Worm (Caenorhabditis elegans) whole organism, L1 larva: ENCODE data around the gene M02D8.7.
"Not testable (repeated sequence)": the region's sequence is repeated elsewhere in the genome, so short reads cannot be mapped to it uniquely, and the experiment has no call there.

ENCODE experiments used
- C34B4.2 ChIP-seq: sonication (generic microtip); optimal IDR thresholded peaks from 2 replicates; lab custom pipeline; 2017; ENCODE audit warnings: mild to moderate bottlenecking, missing genetic modification characterization, missing compliant biosample characterization
- ama-1 ChIP-seq: fragments of 150-350 bp; optimal IDR thresholded peaks from 2 replicates; lab custom pipeline; 2014
- ceh-8 ChIP-seq: fragments of 200-800 bp; sonication (Bioruptor generic); optimal IDR thresholded peaks from 2 replicates; lab custom pipeline; 2018; ENCODE audit warnings: mild to moderate bottlenecking, missing genetic modification characterization, moderate library complexity, missing compliant biosample characterization
- dsc-1 ChIP-seq: sonication (generic microtip); optimal IDR thresholded peaks from 2 replicates; lab custom pipeline; 2016; ENCODE audit warnings: mild to moderate bottlenecking, missing genetic modification characterization, missing compliant biosample characterization
- efl-1 ChIP-seq, 4 experiments: fragments of 150-350 bp; optimal IDR thresholded peaks in 3 of 4; peaks in 1 of 4; 1 replicate in 1 of 4; 2 replicates in 3 of 4; lab custom pipeline; 2014; ENCODE audit warnings: missing biosample characterization in 2 of 4, missing genetic modification characterization in 2 of 4, missing genetic modification reagents in 2 of 4
- efl-3 ChIP-seq: fragments of 200-800 bp; sonication (Bioruptor generic); optimal IDR thresholded peaks from 2 replicates; lab custom pipeline; 2018; ENCODE audit warnings: mild to moderate bottlenecking, missing genetic modification characterization, missing compliant biosample characterization
- fkh-10 ChIP-seq: sonication (generic microtip); optimal IDR thresholded peaks from 2 replicates; lab custom pipeline; 2017; ENCODE audit warnings: missing biosample characterization, missing genetic modification reagents, missing genetic modification characterization
- fkh-4 ChIP-seq: sonication (generic microtip); optimal IDR thresholded peaks from 2 replicates; lab custom pipeline; 2016; ENCODE audit warnings: missing compliant biosample characterization, missing genetic modification characterization, borderline replicate concordance
- jun-1 ChIP-seq: fragments of 150-350 bp; optimal IDR thresholded peaks from 2 replicates; lab custom pipeline; 2014; ENCODE audit warnings: missing biosample characterization, missing genetic modification reagents, missing genetic modification characterization
- lin-14 ChIP-seq: fragments of 200-800 bp; sonication (Bioruptor generic); optimal IDR thresholded peaks from 2 replicates; lab custom pipeline; 2018; ENCODE audit warnings: mild to moderate bottlenecking, missing genetic modification characterization, moderate library complexity, missing compliant biosample characterization
- lin-35 ChIP-seq, 2 experiments: fragments of 150-350 bp; optimal IDR thresholded peaks; 2 replicates each; lab custom pipeline; 2014; ENCODE audit warnings: missing biosample characterization in 2 of 2, missing genetic modification characterization in 2 of 2, missing genetic modification reagents in 2 of 2
- lsy-2 ChIP-seq, 2 experiments: fragments of 150-350 bp; optimal IDR thresholded peaks; 2 replicates each; lab custom pipeline; 2014; ENCODE audit warnings: missing biosample characterization in 2 of 2, missing genetic modification characterization in 2 of 2
- mdl-1 ChIP-seq, 2 experiments: fragments of 150-350 bp; optimal IDR thresholded peaks; 2 replicates each; lab custom pipeline; 2014 to 2017; ENCODE audit warnings: missing biosample characterization in 2 of 2, missing genetic modification characterization in 2 of 2, inconsistent platforms in 1 of 2
- mef-2 ChIP-seq: fragments of 150-350 bp; optimal IDR thresholded peaks from 2 replicates; lab custom pipeline; 2014; ENCODE audit warnings: missing biosample characterization, missing genetic modification characterization
- nhr-11 ChIP-seq: fragments of 150-350 bp; optimal IDR thresholded peaks from 2 replicates; lab custom pipeline; 2014; ENCODE audit warnings: missing biosample characterization, missing genetic modification characterization
- nhr-19 ChIP-seq: fragments of 200-800 bp; sonication (Bioruptor generic); conservative IDR thresholded peaks from 2 replicates; pipeline ENCODE4 v1.3.6; 2022; ENCODE audit warnings: missing genetic modification characterization, missing compliant biosample characterization
- nhr-20 ChIP-seq: sonication (generic microtip); optimal IDR thresholded peaks from 2 replicates; lab custom pipeline; 2016; ENCODE audit warnings: mild to moderate bottlenecking, missing genetic modification characterization, missing compliant biosample characterization
- nhr-28 ChIP-seq: fragments of 150-350 bp; optimal IDR thresholded peaks from 2 replicates; lab custom pipeline; 2014; ENCODE audit warnings: missing biosample characterization, missing genetic modification characterization
- nhr-71 ChIP-seq: sonication (generic microtip); optimal IDR thresholded peaks from 2 replicates; lab custom pipeline; 2016; ENCODE audit warnings: mild to moderate bottlenecking, missing genetic modification characterization, moderate library complexity, missing compliant biosample characterization
- nhr-77 ChIP-seq: fragments of 150-350 bp; optimal IDR thresholded peaks from 2 replicates; lab custom pipeline; 2014; ENCODE audit warnings: missing biosample characterization, missing genetic modification characterization
- nhr-90 ChIP-seq: sonication (generic microtip); optimal IDR thresholded peaks from 2 replicates; lab custom pipeline; 2016; ENCODE audit warnings: mild to moderate bottlenecking, missing genetic modification characterization, missing compliant biosample characterization; ENCODE audit not compliant: poor library complexity
- pag-3 ChIP-seq: sonication (generic microtip); optimal IDR thresholded peaks from 2 replicates; lab custom pipeline; 2017; ENCODE audit warnings: missing genetic modification characterization, mild to moderate bottlenecking, missing compliant biosample characterization, antibody characterized with exemption, borderline replicate concordance; ENCODE audit not compliant: insufficient read depth
- rnt-1 ChIP-seq: sonication (generic microtip); optimal IDR thresholded peaks from 2 replicates; lab custom pipeline; 2016; ENCODE audit warnings: mild to moderate bottlenecking, missing genetic modification characterization, moderate library complexity, missing compliant biosample characterization
- skn-1 ChIP-seq: fragments of 150-350 bp; optimal IDR thresholded peaks from 2 replicates; lab custom pipeline; 2014; ENCODE audit warnings: missing biosample characterization, missing genetic modification characterization
- snu-23 ChIP-seq: sonication (generic microtip); optimal IDR thresholded peaks from 2 replicates; lab custom pipeline; 2016; ENCODE audit warnings: missing genetic modification characterization, missing compliant biosample characterization
- sptf-1 ChIP-seq: fragments of 150-350 bp; optimal IDR thresholded peaks from 2 replicates; lab custom pipeline; 2014; ENCODE audit warnings: missing biosample characterization, missing genetic modification characterization
- swsn-7 ChIP-seq: sonication (generic microtip); optimal IDR thresholded peaks from 2 replicates; lab custom pipeline; 2016; ENCODE audit warnings: missing genetic modification characterization, missing compliant biosample characterization
- tbx-2 ChIP-seq: sonication (generic microtip); optimal IDR thresholded peaks from 2 replicates; lab custom pipeline; 2016; ENCODE audit warnings: missing genetic modification characterization, missing compliant biosample characterization
- unc-130 ChIP-seq: fragments of 150-350 bp; optimal IDR thresholded peaks from 2 replicates; lab custom pipeline; 2017; ENCODE audit warnings: missing biosample characterization, missing genetic modification characterization, inconsistent platforms
- ztf-11 ChIP-seq, 2 experiments: sonication (generic microtip); optimal IDR thresholded peaks; 2 replicates each; lab custom pipeline; 2016 to 2017; ENCODE audit warnings: missing genetic modification characterization in 2 of 2, missing biosample characterization in 1 of 2, missing compliant biosample characterization in 1 of 2
- ztf-4 ChIP-seq: fragments of 150-350 bp; optimal IDR thresholded peaks from 2 replicates; lab custom pipeline; 2014; ENCODE audit warnings: missing biosample characterization, missing genetic modification characterization

Gene M02D8.7

DNA sequence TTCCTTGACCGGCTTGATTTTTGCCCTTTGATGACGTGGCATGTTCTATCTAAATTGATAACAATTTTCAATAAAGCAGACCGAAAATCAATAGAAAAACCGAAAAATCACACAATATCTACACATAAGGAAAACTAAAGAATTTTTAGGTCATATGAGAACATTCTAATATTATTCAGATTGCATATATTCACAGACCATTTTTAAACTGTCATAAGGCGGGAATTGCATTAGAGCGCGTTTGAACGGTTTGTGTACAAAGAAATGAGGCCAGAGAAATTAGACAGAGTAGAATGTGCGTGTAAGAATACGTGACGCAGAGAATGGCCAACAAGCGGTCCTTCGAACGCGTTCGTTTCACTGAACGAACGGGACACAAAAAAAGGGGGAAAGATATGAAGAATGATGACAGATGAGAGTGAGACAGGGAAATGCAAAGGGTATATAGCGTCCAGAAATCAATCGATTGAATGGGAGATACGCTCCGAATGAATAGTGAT, 5.8 kb downstream of the M02D8.7 start, which contains the start of gene M02D8.3 (continued):
- no peak for TF ChIP-seq jun-1 (tag; lab: Kevin White, UChicago)
- peak; percentile 44 to 63 for TF ChIP-seq efl-1 (optimal IDR thresholded peaks at IDR 0.05; lab: Kevin White, UChicago)
- peak; percentile 67 to 84 for TF ChIP-seq efl-1 (GFP tag; optimal IDR thresholded peaks at IDR 0.05 in 1 of 2; lab: Kevin White, UChicago)

ce11 chrX:8731822-8732221, 11.0 kb downstream of the M02D8.7 start, which contains the start of gene M02D8.6:
Gene M02D8.6 (minus strand): TSS chrX:8731922.
- not testable (repeated sequence) for TF ChIP-seq fkh-10; pag-3 (tag; lab: Kevin White, UChicago); nhr-19

- TF ChIP-seq snu-23 (peak; percentile 2), rnt-1 (tag; lab: Kevin White, UChicago) (peak; percentile 50), lin-14 (GFP tag; lab: Kevin White, UChicago) (peak; percentile 28), sptf-1 (tag; lab: Kevin White, UChicago) (no peak), nhr-19 (0 out of 2 replicates have a peak, but pooled peaks have one; percentile 12)
Measured at ce11 chrX:8727306-8727705, 15.5 kb downstream of the M02D8.7 start, which contains the start of gene EGAP4.1. Gene EGAP4.1 (minus strand): TSS chrX:8727406.

DNA sequence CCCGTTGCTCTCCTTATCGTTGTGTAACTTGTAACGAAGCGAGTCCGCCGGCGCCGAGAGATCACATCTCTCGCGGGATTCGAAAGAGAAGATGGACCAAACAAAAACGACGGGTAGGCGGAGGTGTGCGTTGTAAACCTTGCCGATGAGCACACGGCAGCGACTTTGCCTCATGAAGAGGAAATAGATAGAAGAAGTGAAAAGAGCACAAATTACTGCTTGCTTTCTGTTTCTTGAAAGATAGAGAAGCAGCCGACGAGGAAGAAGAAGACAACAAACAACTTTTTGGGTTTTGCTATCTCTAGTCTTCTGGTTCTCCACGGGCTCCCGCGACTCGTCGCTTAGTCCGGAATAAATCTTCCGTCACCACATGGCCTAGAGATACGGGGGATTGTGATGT, 19.0 kb downstream of the M02D8.7 start:
- TF ChIP-seq swsn-7 (tag; lab: Kevin White, UChicago), result peak; percentile 26
- TF ChIP-seq ceh-8 (GFP tag; lab: Kevin White, UChicago), result no peak
- peak; percentile 5 for TF ChIP-seq ztf-4 (tag; lab: Kevin White, UChicago)
- TF ChIP-seq lin-35 (GFP tag; optimal IDR thresholded peaks at IDR 0.05; lab: Kevin White, UChicago), result peak in 1 of 2 experiments; percentile 13
- TF ChIP-seq nhr-20, result peak; percentile 59
- no peak for TF ChIP-seq ama-1
- no peak for TF ChIP-seq jun-1 (tag; lab: Kevin White, UChicago)
- peak; percentile 85 for TF ChIP-seq lin-14 (GFP tag; lab: Kevin White, UChicago)
- TF ChIP-seq dsc-1 (tag; lab: Kevin White, UChicago), result peak; percentile 66
- TF ChIP-seq pag-3 (tag; lab: Kevin White, UChicago), result peak; percentile 97
- peak; percentile 46 for TF ChIP-seq nhr-19
- peak; percentile 80 for TF ChIP-seq nhr-71
- TF ChIP-seq rnt-1 (tag; lab: Kevin White, UChicago), result peak; percentile 45
- peak; percentile 31 for TF ChIP-seq unc-130 (tag; lab: Kevin White, UChicago)
- TF ChIP-seq fkh-4 (tag; lab: Kevin White, UChicago), result peak; percentile 34
- TF ChIP-seq C34B4.2 (tag; lab: Kevin White, UChicago), result no peak
- peak; percentile 12 for TF ChIP-seq tbx-2 (tag; lab: Kevin White, UChicago)
- TF ChIP-seq lsy-2 (tag; optimal IDR thresholded peaks at IDR 0.05; lab: Kevin White, UChicago), result peak in 1 of 2 experiments; percentile 62
- peak in 1 of 2 experiments; percentile 50 for TF ChIP-seq mdl-1 (tag; optimal IDR thresholded peaks at IDR 0.05; lab: Kevin White, UChicago)
- TF ChIP-seq snu-23, result peak; percentile 56
- TF ChIP-seq, all 84 proteins: peak for 16

ce11 chrX:8723127-8723600, 19.6 kb downstream of the M02D8.7 start, which contains the start of gene tnt-2:
Gene tnt-2 (minus strand): TSS chrX:8723550.
- TF ChIP-seq nhr-28 (tag; lab: Kevin White, UChicago) (no peak), ama-1 (no peak), skn-1 (no peak), mef-2 (tag; lab: Kevin White, UChicago) (no peak), efl-3 (GFP tag; lab: Kevin White, UChicago) (no peak), nhr-20 (no peak), nhr-77 (tag; lab: Kevin White, UChicago) (no peak)
- TF ChIP-seq, all 84 proteins: peak for 0

ce11 chrX:8721273-8721672, 21.5 kb downstream of the M02D8.7 start:
- TF ChIP-seq nhr-77 (tag; lab: Kevin White, UChicago), result peak; percentile 31
- no peak for TF ChIP-seq ztf-11 (tag; optimal IDR thresholded peaks at IDR 0.05; lab: Kevin White, UChicago)
- TF ChIP-seq lin-14 (GFP tag; lab: Kevin White, UChicago), result peak; percentile 43
- TF ChIP-seq nhr-90 (tag; lab: Kevin White, UChicago), result no peak
- TF ChIP-seq nhr-11 (tag; lab: Kevin White, UChicago), result no peak
